Worm (Caenorhabditis elegans) whole organism, midembryonic: ENCODE measurements around the gene iff-1.

ENCODE experiments used
- T22C8.4 ChIP-seq: fragments of 200-800 bp; sonication (Bioruptor generic); IDR thresholded peaks from 2 replicates; pipeline ENCODE4 v1.3.6; 2022; ENCODE audit warnings: missing genetic modification characterization, missing compliant biosample characterization
- cog-1 ChIP-seq: sonication (generic microtip); optimal IDR thresholded peaks from 2 replicates; lab custom pipeline; 2016; ENCODE audit warnings: missing genetic modification characterization, missing compliant biosample characterization
- flt-1 ChIP-seq: fragments of 200-800 bp; sonication (Bioruptor generic); IDR thresholded peaks from 2 replicates; pipeline ENCODE4 v1.3.6; 2022; ENCODE audit warnings: missing genetic modification characterization, missing compliant biosample characterization
- klf-2 ChIP-seq: fragments of 200-800 bp; sonication (Bioruptor generic); conservative IDR thresholded peaks from 2 replicates; pipeline ENCODE4 v1.3.6; 2022; ENCODE audit warnings: missing genetic modification reagents, missing genetic modification characterization, missing compliant biosample characterization
- med-1 ChIP-seq: sonication (generic microtip); optimal IDR thresholded peaks from 2 replicates; lab custom pipeline; 2017; ENCODE audit warnings: missing genetic modification characterization, mild to moderate bottlenecking, missing compliant biosample characterization, antibody characterized with exemption, missing genetic modification reagents; ENCODE audit not compliant: insufficient read depth
- ref-1 ChIP-seq: fragments of 200-800 bp; sonication (Bioruptor generic); conservative IDR thresholded peaks from 2 replicates; pipeline ENCODE4 v1.3.6; 2022; ENCODE audit warnings: missing genetic modification reagents, missing genetic modification characterization, missing compliant biosample characterization
- tab-1 ChIP-seq: fragments of 200-800 bp; sonication (Bioruptor generic); IDR thresholded peaks from 2 replicates; pipeline ENCODE4 v1.3.6; 2022; ENCODE audit warnings: missing genetic modification characterization, missing compliant biosample characterization
- ztf-23 ChIP-seq: fragments of 200-800 bp; sonication (Bioruptor generic); IDR thresholded peaks from 2 replicates; pipeline ENCODE4 v1.3.6; 2022; ENCODE audit warnings: missing genetic modification reagents, missing genetic modification characterization, missing compliant biosample characterization
- ztf-29 ChIP-seq: fragments of 200-800 bp; sonication (Bioruptor generic); IDR thresholded peaks from 2 replicates; pipeline ENCODE4 v1.3.6; 2022; ENCODE audit warnings: missing genetic modification reagents, missing genetic modification characterization, missing compliant biosample characterization

Gene iff-1

DNA sequence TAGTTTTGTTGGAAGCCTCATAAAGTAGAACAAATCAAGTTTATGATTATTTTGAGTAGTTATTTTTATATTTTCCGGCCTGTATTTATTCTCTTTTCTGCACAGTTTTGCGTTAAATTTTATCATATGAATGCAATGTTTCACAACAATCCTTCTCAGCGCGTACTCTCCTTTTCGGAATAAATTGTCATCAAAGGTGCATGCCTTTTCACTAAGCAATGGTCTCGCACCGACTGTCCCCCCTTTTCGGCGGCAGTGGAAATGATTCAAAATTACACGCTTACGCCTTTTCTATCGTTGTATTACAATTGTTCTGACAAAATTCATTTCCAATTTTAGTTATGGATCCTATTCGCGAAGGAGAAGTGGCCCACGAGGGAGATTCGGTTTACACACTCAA is at the start of gene iff-1, which contains the start of gene cdk-1:
Gene iff-1, minus strand, starts transcription at position 61 of the 400 bp plus-strand sequence.
Gene cdk-1, plus strand, starts transcription at position 340 of the 400 bp plus-strand sequence.
- TF ChIP-seq tab-1 (GFP tag; lab: Robert Waterston, UW) (no peak), klf-2 (GFP tag; lab: Robert Waterston, UW) (no peak), ref-1 (GFP tag; lab: Robert Waterston, UW) (no peak), ztf-29 (GFP tag; lab: Robert Waterston, UW) (no peak), flt-1 (GFP tag; lab: Robert Waterston, UW) (0 out of 2 replicates have a peak, but pooled peaks have one; percentile 25), cog-1 (no peak), ztf-23 (GFP tag; lab: Robert Waterston, UW) (no peak), med-1 (no peak)

DNA sequence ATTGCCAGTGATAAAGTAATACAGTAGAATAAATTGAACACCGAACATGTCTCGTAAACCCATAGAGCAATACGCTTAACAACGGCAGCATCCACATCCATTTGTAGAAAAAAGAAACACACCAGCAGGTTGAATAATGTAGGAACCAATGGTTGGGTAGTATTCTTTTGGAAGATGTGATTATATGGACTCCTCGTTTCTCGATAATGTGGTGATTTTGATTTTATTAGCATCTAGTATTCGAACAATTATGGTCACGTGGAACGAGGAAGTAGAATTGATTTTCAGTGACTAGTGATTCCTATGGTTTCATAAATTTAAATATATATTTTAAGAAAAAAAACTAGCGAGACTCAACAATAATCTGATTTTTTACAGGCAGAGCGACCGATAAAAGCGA is 49.5 kb upstream of the iff-1 start, which contains the start of gene srxa-10:
Gene srxa-10, minus strand, starts transcription at position 101 of the 400 bp plus-strand sequence.
- no peak for TF ChIP-seq tab-1 (GFP tag; lab: Robert Waterston, UW)
- TF ChIP-seq cog-1, result no peak
- TF ChIP-seq klf-2 (GFP tag; lab: Robert Waterston, UW), result no peak
- TF ChIP-seq flt-1 (GFP tag; lab: Robert Waterston, UW), result no peak
- no peak for TF ChIP-seq ztf-29 (GFP tag; lab: Robert Waterston, UW)
- TF ChIP-seq ref-1 (GFP tag; lab: Robert Waterston, UW), result no peak
- no peak for TF ChIP-seq ztf-23 (GFP tag; lab: Robert Waterston, UW)
- no peak for TF ChIP-seq med-1
- no peak for TF ChIP-seq T22C8.4 (GFP tag; lab: Robert Waterston, UW)

DNA sequence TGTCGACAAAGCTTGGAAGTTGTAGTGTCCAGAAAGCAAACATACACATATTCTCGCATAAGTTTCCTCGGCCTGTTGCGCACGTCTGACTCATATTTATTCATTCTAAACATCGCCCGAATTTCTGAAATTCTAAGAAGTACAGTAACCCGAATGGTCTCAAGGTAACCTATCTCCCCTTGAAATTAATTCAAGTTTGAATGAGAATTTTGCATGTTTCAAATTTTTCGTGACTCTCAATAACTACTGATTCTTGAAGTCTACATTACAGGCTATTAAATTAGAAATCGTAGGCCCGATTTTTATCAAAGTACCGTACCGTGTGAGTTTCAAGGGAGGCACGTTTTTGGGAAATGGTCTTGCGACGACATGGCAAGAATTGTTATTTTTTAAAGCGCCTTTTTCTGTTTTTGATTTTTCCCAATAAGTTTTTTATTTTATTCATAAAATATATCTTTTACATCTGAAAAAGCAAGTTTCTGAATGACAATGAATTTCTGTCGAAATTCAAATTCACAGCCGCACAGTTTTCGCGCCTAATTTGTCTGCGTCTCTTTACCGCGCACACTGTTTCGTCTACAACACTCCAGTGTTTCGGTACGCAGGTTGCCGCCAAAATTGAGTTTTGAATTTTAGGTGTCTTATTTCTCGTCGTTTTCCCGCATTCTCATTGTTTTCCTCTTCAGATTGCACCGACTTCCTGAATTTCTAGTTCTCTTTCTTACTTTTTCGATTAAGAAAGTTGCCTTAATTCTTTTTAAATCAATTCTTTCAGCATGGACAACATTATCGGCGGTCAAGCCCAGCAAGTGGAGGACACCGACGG is 46.8 kb upstream of the iff-1 start, which contains the start of the genes R10E11.9 and mcm-6:
Gene R10E11.9, minus strand, starts transcription at position 51 of the 826 bp plus-strand sequence.
Gene mcm-6, plus strand, starts transcription at position 776 of the 826 bp plus-strand sequence.
- TF ChIP-seq ztf-29 (GFP tag; lab: Robert Waterston, UW) (no peak), cog-1 (no peak), ztf-23 (GFP tag; lab: Robert Waterston, UW) (no peak), med-1 (no peak)

DNA sequence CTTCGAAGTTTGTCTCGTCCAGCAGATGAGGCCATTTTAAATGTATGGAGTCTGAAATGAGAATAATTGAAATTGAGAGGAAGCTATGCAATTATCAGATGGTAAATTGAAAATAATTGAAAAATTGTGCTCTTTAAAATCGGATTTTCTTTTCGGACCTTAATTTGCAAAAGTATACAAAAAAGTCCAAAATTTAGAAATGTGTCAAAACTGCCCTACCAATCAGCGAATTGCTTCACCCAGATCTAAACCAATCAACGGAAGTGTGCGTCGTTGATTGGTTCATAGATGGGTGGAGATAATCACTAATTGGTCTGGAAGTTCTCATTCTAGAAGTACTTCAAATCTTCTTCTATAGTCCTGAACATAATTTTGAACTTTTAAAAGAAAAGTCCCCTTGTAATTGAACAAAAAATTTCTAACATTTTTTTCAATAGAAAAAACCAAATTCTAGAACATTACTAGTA is 42.6 kb upstream of the iff-1 start, which contains the start of gene R10E11.5:
Gene R10E11.5, minus strand, starts transcription at position 51 of the 467 bp plus-strand sequence.
- no peak for TF ChIP-seq T22C8.4 (GFP tag; lab: Robert Waterston, UW)
- TF ChIP-seq cog-1, result no peak
- no peak for TF ChIP-seq klf-2 (GFP tag; lab: Robert Waterston, UW)
- no peak for TF ChIP-seq tab-1 (GFP tag; lab: Robert Waterston, UW)
- no peak for TF ChIP-seq ztf-29 (GFP tag; lab: Robert Waterston, UW)
- TF ChIP-seq ztf-23 (GFP tag; lab: Robert Waterston, UW), result no peak
- TF ChIP-seq flt-1 (GFP tag; lab: Robert Waterston, UW), result no peak
- TF ChIP-seq ref-1 (GFP tag; lab: Robert Waterston, UW), result no peak
- TF ChIP-seq med-1, result no peak

DNA sequence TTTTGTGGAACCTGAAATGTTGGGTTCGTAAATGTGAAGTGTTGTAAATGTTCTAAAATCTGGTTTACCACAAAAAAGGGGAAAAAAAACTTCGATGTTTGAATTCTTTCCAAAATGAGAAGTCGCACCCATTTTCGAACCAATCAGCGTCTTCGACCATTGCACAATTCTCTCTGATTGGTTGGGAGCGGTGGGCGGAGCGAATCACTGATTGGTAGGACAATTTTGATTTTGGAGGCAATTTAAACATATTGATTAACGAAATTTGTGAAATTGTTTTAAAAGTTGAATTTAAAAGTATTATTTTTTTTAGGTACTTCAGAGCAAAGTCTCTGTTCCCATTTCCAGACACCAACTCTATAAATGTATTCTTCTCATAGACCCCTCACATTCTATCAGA is 42.1 kb upstream of the iff-1 start:
- TF ChIP-seq cog-1, result no peak
- TF ChIP-seq ztf-29 (GFP tag; lab: Robert Waterston, UW), result no peak
- no peak for TF ChIP-seq med-1
- no peak for TF ChIP-seq ref-1 (GFP tag; lab: Robert Waterston, UW)
- TF ChIP-seq flt-1 (GFP tag; lab: Robert Waterston, UW), result no peak
- TF ChIP-seq ztf-23 (GFP tag; lab: Robert Waterston, UW), result no peak
- TF ChIP-seq T22C8.4 (GFP tag; lab: Robert Waterston, UW), result no peak

DNA sequence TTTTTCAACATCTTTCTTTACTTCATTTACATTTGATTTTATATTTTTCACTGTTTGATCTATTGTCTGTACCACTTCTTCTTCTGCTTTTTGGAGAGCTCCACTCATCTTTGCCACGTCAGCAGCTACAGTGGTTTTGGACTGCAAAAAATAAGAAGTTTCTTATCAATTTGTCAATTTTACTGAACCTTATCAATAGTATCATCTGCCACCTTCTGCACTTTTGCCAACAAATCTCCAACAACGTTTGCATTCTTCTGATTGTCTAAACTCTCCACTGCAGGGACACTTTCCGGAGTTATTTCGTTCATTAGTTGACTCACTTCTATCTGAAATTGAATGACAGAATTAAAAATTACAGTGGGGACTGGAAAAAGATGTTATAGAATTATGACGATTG is 39.8 kb upstream of the iff-1 start:
- TF ChIP-seq ref-1 (GFP tag; lab: Robert Waterston, UW) (no peak), klf-2 (GFP tag; lab: Robert Waterston, UW) (no peak), med-1 (no peak), ztf-29 (GFP tag; lab: Robert Waterston, UW) (no peak), T22C8.4 (GFP tag; lab: Robert Waterston, UW) (no peak), cog-1 (no peak), flt-1 (GFP tag; lab: Robert Waterston, UW) (no peak), tab-1 (GFP tag; lab: Robert Waterston, UW) (no peak), ztf-23 (GFP tag; lab: Robert Waterston, UW) (no peak)

DNA sequence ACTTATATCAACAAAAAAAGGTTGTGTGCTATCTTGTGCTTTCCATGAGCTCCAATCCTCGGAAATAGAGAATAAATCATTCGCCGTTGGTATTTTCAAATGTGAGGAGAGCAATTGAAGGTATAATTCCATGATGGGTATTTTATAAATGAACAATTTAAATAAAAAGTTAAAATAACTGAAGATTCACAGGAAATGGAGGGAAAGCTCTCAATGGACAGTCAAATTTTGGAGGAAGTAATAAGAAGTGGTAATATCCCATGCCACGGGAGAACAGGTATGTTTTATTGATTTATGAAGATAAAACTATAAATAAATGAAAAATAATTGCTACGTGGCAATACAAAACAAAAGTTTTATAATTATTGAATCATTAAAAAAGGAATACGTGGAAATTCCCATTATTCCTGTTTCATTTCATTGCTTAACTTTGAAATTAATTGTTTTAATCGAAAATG is 36.2 kb upstream of the iff-1 start:
- TF ChIP-seq klf-2 (GFP tag; lab: Robert Waterston, UW) (no peak), flt-1 (GFP tag; lab: Robert Waterston, UW) (no peak), tab-1 (GFP tag; lab: Robert Waterston, UW) (no peak), med-1 (no peak), cog-1 (no peak), ztf-23 (GFP tag; lab: Robert Waterston, UW) (no peak), T22C8.4 (GFP tag; lab: Robert Waterston, UW) (no peak), ztf-29 (GFP tag; lab: Robert Waterston, UW) (no peak)

DNA sequence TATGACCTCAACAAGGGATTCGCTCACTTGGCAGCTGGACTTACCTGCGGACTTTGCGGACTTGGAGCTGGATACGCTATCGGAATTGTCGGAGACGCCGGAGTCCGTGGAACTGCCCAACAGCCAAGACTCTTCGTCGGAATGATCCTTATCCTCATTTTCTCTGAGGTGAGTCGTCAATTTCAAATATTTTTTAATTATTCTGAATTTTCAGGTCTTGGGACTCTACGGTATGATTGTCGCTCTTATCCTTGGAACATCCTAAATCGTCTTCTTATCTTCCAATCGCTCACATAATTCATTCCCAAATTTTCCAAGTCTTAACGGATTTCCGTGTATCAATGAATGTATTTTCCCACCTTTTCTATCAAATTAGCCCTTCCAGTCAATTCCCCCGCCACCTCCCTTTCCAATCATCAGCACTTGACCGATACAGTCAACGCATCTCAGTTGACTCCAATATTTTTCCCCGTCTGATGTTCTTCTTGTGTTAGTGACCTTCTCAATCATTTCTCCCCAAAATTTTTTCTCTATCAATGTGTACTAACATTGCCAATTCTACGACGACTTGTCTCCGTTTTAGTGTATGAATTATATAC is 35.6 kb upstream of the iff-1 start, which contains the start of gene R10E11.6:
Gene R10E11.6, plus strand, starts transcription at position 524 of the 599 bp plus-strand sequence.
- TF ChIP-seq med-1 (no peak), ztf-23 (GFP tag; lab: Robert Waterston, UW) (no peak), flt-1 (GFP tag; lab: Robert Waterston, UW) (no peak), cog-1 (no peak), tab-1 (GFP tag; lab: Robert Waterston, UW) (no peak), ztf-29 (GFP tag; lab: Robert Waterston, UW) (no peak), klf-2 (GFP tag; lab: Robert Waterston, UW) (no peak), T22C8.4 (GFP tag; lab: Robert Waterston, UW) (no peak), ref-1 (GFP tag; lab: Robert Waterston, UW) (no peak)

DNA sequence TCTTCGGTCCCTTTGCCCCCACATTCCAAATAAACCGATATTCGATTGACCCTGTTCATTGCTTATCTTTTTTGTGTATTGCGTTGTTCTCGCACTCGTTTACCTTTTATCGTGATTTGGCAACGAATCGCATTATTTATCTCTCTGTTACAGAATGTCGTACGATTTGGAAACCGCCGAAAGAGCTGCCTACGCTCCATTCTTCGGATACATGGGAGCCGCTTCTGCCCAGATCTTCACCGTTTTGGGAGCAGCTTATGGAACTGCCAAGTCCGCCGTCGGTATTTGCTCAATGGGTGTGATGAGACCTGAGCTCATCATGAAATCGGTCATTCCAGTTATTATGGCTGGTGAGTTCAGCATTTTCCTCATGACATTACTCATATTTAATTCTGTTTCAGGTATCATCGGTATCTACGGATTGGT is 35.0 kb upstream of the iff-1 start, which contains the start of gene vha-2:
Gene vha-2, plus strand, starts transcription at position 154 of the 426 bp plus-strand sequence.
- TF ChIP-seq T22C8.4 (GFP tag; lab: Robert Waterston, UW) (no peak), ztf-29 (GFP tag; lab: Robert Waterston, UW) (no peak), med-1 (no peak), tab-1 (GFP tag; lab: Robert Waterston, UW) (no peak), ztf-23 (GFP tag; lab: Robert Waterston, UW) (no peak), flt-1 (GFP tag; lab: Robert Waterston, UW) (no peak), ref-1 (GFP tag; lab: Robert Waterston, UW) (no peak), cog-1 (no peak), klf-2 (GFP tag; lab: Robert Waterston, UW) (no peak)
